Worm (Caenorhabditis elegans) whole organism, L1 larva: ENCODE measurements around the gene acbp-4.
A peak's percentile ranks its signal among the peaks of the same experiment; 100 is the strongest.

Experiments used
- C34B4.2 ChIP-seq: sonication (generic microtip); optimal IDR thresholded peaks from 2 replicates; lab custom pipeline; 2017; ENCODE audit warnings: mild to moderate bottlenecking, missing genetic modification characterization, missing compliant biosample characterization
- ceh-82 ChIP-seq, 3 experiments: fragments of 150-350 bp in 1 of 3; sonication (generic microtip) in 2 of 3; optimal IDR thresholded peaks; 2 replicates each; lab custom pipeline; 2014 to 2017; ENCODE audit warnings: missing biosample characterization in 3 of 3, missing genetic modification characterization in 3 of 3
- elt-2 ChIP-seq: sonication (generic microtip); optimal IDR thresholded peaks from 2 replicates; lab custom pipeline; 2016; ENCODE audit warnings: missing genetic modification characterization, mild to moderate bottlenecking, inconsistent platforms, missing compliant biosample characterization, missing genetic modification reagents
- elt-3 ChIP-seq, 6 experiments: fragments of 150-350 bp in 1 of 6; sonication (generic microtip); optimal IDR thresholded peaks; 2 replicates each; lab custom pipeline; 2017 to 2018; ENCODE audit warnings: missing biosample characterization in 6 of 6, missing genetic modification characterization in 6 of 6, inconsistent platforms in 1 of 6
- fkh-10 ChIP-seq: sonication (generic microtip); optimal IDR thresholded peaks from 2 replicates; lab custom pipeline; 2017; ENCODE audit warnings: missing biosample characterization, missing genetic modification reagents, missing genetic modification characterization
- hlh-17 ChIP-seq: fragments of 200-800 bp; sonication (Bioruptor generic); optimal IDR thresholded peaks from 2 replicates; lab custom pipeline; 2018; ENCODE audit warnings: missing genetic modification characterization, mild to moderate bottlenecking, missing compliant biosample characterization, moderate library complexity, borderline replicate concordance
- irx-1 ChIP-seq: sonication (generic microtip); optimal IDR thresholded peaks from 2 replicates; lab custom pipeline; 2016; ENCODE audit warnings: missing genetic modification characterization, missing compliant biosample characterization
- mdl-1 ChIP-seq, 2 experiments: fragments of 150-350 bp; optimal IDR thresholded peaks; 2 replicates each; lab custom pipeline; 2014 to 2017; ENCODE audit warnings: missing biosample characterization in 2 of 2, missing genetic modification characterization in 2 of 2, inconsistent platforms in 1 of 2
- nhr-19 ChIP-seq: fragments of 200-800 bp; sonication (Bioruptor generic); conservative IDR thresholded peaks from 2 replicates; pipeline ENCODE4 v1.3.6; 2022; ENCODE audit warnings: missing genetic modification characterization, missing compliant biosample characterization
- nhr-28 ChIP-seq: fragments of 150-350 bp; optimal IDR thresholded peaks from 2 replicates; lab custom pipeline; 2014; ENCODE audit warnings: missing biosample characterization, missing genetic modification characterization
- nhr-77 ChIP-seq: fragments of 150-350 bp; optimal IDR thresholded peaks from 2 replicates; lab custom pipeline; 2014; ENCODE audit warnings: missing biosample characterization, missing genetic modification characterization
- pqm-1 ChIP-seq: sonication (generic microtip); optimal IDR thresholded peaks from 3 replicates; lab custom pipeline; 2017; ENCODE audit warnings: missing biosample characterization, missing genetic modification characterization
- skn-1 ChIP-seq: fragments of 150-350 bp; optimal IDR thresholded peaks from 2 replicates; lab custom pipeline; 2014; ENCODE audit warnings: missing biosample characterization, missing genetic modification characterization

DNA sequence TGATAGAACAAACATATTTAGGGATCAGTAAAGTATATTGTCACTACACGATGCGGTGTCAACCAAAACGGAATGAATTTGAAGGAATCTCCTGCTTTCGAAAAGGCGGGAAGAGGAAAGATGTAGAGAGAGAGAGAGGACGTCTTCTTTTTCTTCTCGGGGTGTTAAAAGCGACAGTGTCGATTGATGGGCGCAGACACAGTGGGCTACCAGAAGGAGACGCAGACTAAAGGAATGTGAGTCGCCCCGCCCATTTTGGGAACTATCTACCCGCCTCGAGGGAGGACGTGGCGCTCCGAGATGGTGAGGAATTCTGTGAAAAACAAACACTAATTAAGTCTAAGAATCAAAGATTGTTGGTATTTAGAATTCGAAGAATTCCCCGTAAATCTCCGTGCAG, 9.4 kb downstream of the acbp-4 start, which contains the start of the genes B0361.14 and B0361.9:
- TF ChIP-seq ceh-82 (tag; optimal IDR thresholded peaks at IDR 0.05; lab: Kevin White, UChicago) = no peak
- no peak for TF ChIP-seq C34B4.2 (tag; lab: Kevin White, UChicago)
- no peak for TF ChIP-seq mdl-1 (tag; optimal IDR thresholded peaks at IDR 0.05; lab: Kevin White, UChicago)
- no peak for TF ChIP-seq nhr-19
- no peak for TF ChIP-seq nhr-28 (tag; lab: Kevin White, UChicago)
- peak in 2 of 6 experiments; percentile 13 to 26 for TF ChIP-seq elt-3 (tag; optimal IDR thresholded peaks at IDR 0.05; lab: Kevin White, UChicago)
- no peak for TF ChIP-seq hlh-17 (GFP tag; lab: Kevin White, UChicago)
- no peak for TF ChIP-seq nhr-77
- no peak for TF ChIP-seq irx-1 (tag; lab: Kevin White, UChicago)
- no peak for TF ChIP-seq skn-1 (tag; lab: Kevin White, UChicago)
- TF ChIP-seq elt-2 = no peak
- TF ChIP-seq pqm-1 (tag; lab: Kevin White, UChicago) = no peak
- no peak for TF ChIP-seq fkh-10
